Fruit fly (Drosophila melanogaster): ENCODE results near the gene CG2162.

dm6 chr3L:3037822-3038563, 3.0 kb downstream of the CG2162 start:
- no peak for TF ChIP-seq psq (optimal IDR thresholded peaks at IDR 0.05)
- no peak for TF ChIP-seq pan (optimal IDR thresholded peaks at IDR 0.05)
- TF ChIP-seq usp (GFP tag; optimal IDR thresholded peaks at IDR 0.05): no peak
- no peak for TF ChIP-seq EcR (GFP tag; optimal IDR thresholded peaks at IDR 0.05)
- TF ChIP-seq Dll (optimal IDR thresholded peaks at IDR 0.05): no peak
